Worm (Caenorhabditis elegans) whole organism, L3 larva: ENCODE data around the gene mtrr-1.

Experiments used
- ZK546.5 ChIP-seq: sonication (generic microtip); optimal IDR thresholded peaks from 2 replicates; lab custom pipeline; 2017; ENCODE audit warnings: missing biosample characterization, missing genetic modification characterization
- aly-2 ChIP-seq: fragments of 150-350 bp; optimal IDR thresholded peaks from 2 replicates; lab custom pipeline; 2014; ENCODE audit warnings: missing biosample characterization, missing genetic modification characterization
- ama-1 ChIP-seq: fragments of 150-350 bp; optimal IDR thresholded peaks from 2 replicates; lab custom pipeline; 2018
- ceh-28 ChIP-seq: fragments of 150-350 bp; optimal IDR thresholded peaks from 2 replicates; lab custom pipeline; 2014; ENCODE audit warnings: missing biosample characterization, missing genetic modification reagents, missing genetic modification characterization
- ceh-9 ChIP-seq: sonication (generic microtip); optimal IDR thresholded peaks from 2 replicates; lab custom pipeline; 2018; ENCODE audit warnings: missing biosample characterization, missing genetic modification characterization
- egl-27 ChIP-seq: sonication (generic microtip); optimal IDR thresholded peaks from 4 replicates; lab custom pipeline; 2017; ENCODE audit warnings: missing biosample characterization, missing genetic modification reagents, missing genetic modification characterization
- egl-5 ChIP-seq: fragments of 150-350 bp; optimal IDR thresholded peaks from 2 replicates; lab custom pipeline; 2017; ENCODE audit warnings: missing biosample characterization, missing genetic modification reagents, missing genetic modification characterization, inconsistent platforms
- elt-1 ChIP-seq: fragments of 150-350 bp; optimal IDR thresholded peaks from 2 replicates; lab custom pipeline; 2014; ENCODE audit warnings: missing biosample characterization, missing genetic modification characterization
- elt-2 ChIP-seq: sonication (generic microtip); optimal IDR thresholded peaks from 2 replicates; lab custom pipeline; 2016; ENCODE audit warnings: missing genetic modification reagents, mild to moderate bottlenecking, missing genetic modification characterization, missing compliant biosample characterization
- elt-3 ChIP-seq, 3 experiments: fragments of 150-350 bp in 1 of 3; sonication (generic microtip) in 2 of 3; optimal IDR thresholded peaks; 2 replicates in 2 of 3; 4 replicates in 1 of 3; lab custom pipeline; 2014 to 2017; ENCODE audit warnings: missing biosample characterization in 3 of 3, missing genetic modification characterization in 3 of 3
- eor-1 ChIP-seq, 2 experiments: fragments of 150-350 bp; optimal IDR thresholded peaks; 2 replicates each; lab custom pipeline; 2014 to 2018; ENCODE audit warnings: missing biosample characterization in 2 of 2, missing genetic modification characterization in 2 of 2
- fkh-10 ChIP-seq: sonication (generic microtip); optimal IDR thresholded peaks from 2 replicates; lab custom pipeline; 2017; ENCODE audit warnings: missing biosample characterization, missing genetic modification reagents, missing genetic modification characterization
- fkh-2 ChIP-seq: fragments of 150-350 bp; optimal IDR thresholded peaks from 2 replicates; lab custom pipeline; 2014; ENCODE audit warnings: missing biosample characterization, missing genetic modification reagents, missing genetic modification characterization
- fos-1 ChIP-seq: fragments of 150-350 bp; optimal IDR thresholded peaks from 2 replicates; lab custom pipeline; 2014; ENCODE audit warnings: missing biosample characterization, missing genetic modification characterization
- hmg-11 ChIP-seq: sonication (generic microtip); optimal IDR thresholded peaks from 2 replicates; lab custom pipeline; 2016; ENCODE audit warnings: missing genetic modification characterization, missing compliant biosample characterization
- jun-1 ChIP-seq: fragments of 150-350 bp; optimal IDR thresholded peaks from 2 replicates; lab custom pipeline; 2014; ENCODE audit warnings: missing biosample characterization, missing genetic modification reagents, missing genetic modification characterization
- lin-15B ChIP-seq: fragments of 150-350 bp; optimal IDR thresholded peaks from 2 replicates; lab custom pipeline; 2014; ENCODE audit warnings: missing biosample characterization, missing genetic modification characterization
- lin-39 ChIP-seq: fragments of 150-350 bp; optimal IDR thresholded peaks from 2 replicates; lab custom pipeline; 2018; ENCODE audit warnings: missing biosample characterization, missing genetic modification reagents, missing genetic modification characterization
- mdl-1 ChIP-seq: fragments of 150-350 bp; optimal IDR thresholded peaks from 2 replicates; lab custom pipeline; 2014; ENCODE audit warnings: missing biosample characterization, missing genetic modification characterization
- mml-1 ChIP-seq: fragments of 150-350 bp; sonication (generic microtip); optimal IDR thresholded peaks from 3 replicates; lab custom pipeline; 2014; ENCODE audit warnings: missing biosample characterization, missing genetic modification characterization
- nfya-1 ChIP-seq: sonication (generic microtip); optimal IDR thresholded peaks from 2 replicates; lab custom pipeline; 2017; ENCODE audit warnings: missing genetic modification characterization, mild to moderate bottlenecking, missing compliant biosample characterization, antibody characterized with exemption, moderate library complexity; ENCODE audit not compliant: insufficient read depth
- nhr-11 ChIP-seq: fragments of 150-350 bp; optimal IDR thresholded peaks from 2 replicates; lab custom pipeline; 2014; ENCODE audit warnings: missing biosample characterization, missing genetic modification characterization
- nhr-12 ChIP-seq: fragments of 150-350 bp; optimal IDR thresholded peaks from 2 replicates; lab custom pipeline; 2014; ENCODE audit warnings: missing biosample characterization, missing genetic modification characterization
- nhr-23 ChIP-seq: fragments of 150-350 bp; optimal IDR thresholded peaks from 2 replicates; lab custom pipeline; 2014; ENCODE audit warnings: missing biosample characterization, missing genetic modification reagents, missing genetic modification characterization
- nhr-237 ChIP-seq: fragments of 150-350 bp; optimal IDR thresholded peaks from 2 replicates; lab custom pipeline; 2014; ENCODE audit warnings: missing biosample characterization, missing genetic modification characterization
- nhr-25 ChIP-seq: sonication (generic microtip); optimal IDR thresholded peaks from 2 replicates; lab custom pipeline; 2017; ENCODE audit warnings: missing biosample characterization, missing genetic modification characterization
- nhr-28 ChIP-seq: fragments of 150-350 bp; optimal IDR thresholded peaks from 2 replicates; lab custom pipeline; 2014; ENCODE audit warnings: missing biosample characterization, missing genetic modification characterization
- nhr-43 ChIP-seq: sonication (generic microtip); optimal IDR thresholded peaks from 2 replicates; lab custom pipeline; 2016; ENCODE audit warnings: mild to moderate bottlenecking, missing genetic modification characterization, missing compliant biosample characterization; ENCODE audit not compliant: poor library complexity, severe bottlenecking
- nhr-67 ChIP-seq: fragments of 150-350 bp; optimal IDR thresholded peaks from 2 replicates; lab custom pipeline; 2014; ENCODE audit warnings: missing biosample characterization, missing genetic modification characterization
- nhr-76 ChIP-seq: fragments of 150-350 bp; sonication (generic microtip); optimal IDR thresholded peaks from 5 replicates; lab custom pipeline; 2014; ENCODE audit warnings: missing biosample characterization, missing genetic modification characterization
- pha-4 ChIP-seq: fragments of 150-350 bp; optimal IDR thresholded peaks from 2 replicates; lab custom pipeline; 2014; ENCODE audit warnings: missing biosample characterization, missing genetic modification reagents, missing genetic modification characterization
- pqm-1 ChIP-seq: fragments of 150-350 bp; optimal IDR thresholded peaks from 2 replicates; lab custom pipeline; 2017; ENCODE audit warnings: missing biosample characterization, missing genetic modification characterization, inconsistent platforms
- sea-2 ChIP-seq: fragments of 150-350 bp; sonication (generic microtip); optimal IDR thresholded peaks from 4 replicates; lab custom pipeline; 2014; ENCODE audit warnings: missing biosample characterization, missing genetic modification reagents, missing genetic modification characterization
- skn-1 ChIP-seq: fragments of 150-350 bp; optimal IDR thresholded peaks from 2 replicates; lab custom pipeline; 2014; ENCODE audit warnings: missing biosample characterization, missing genetic modification characterization
- snpc-4 ChIP-seq: fragments of 150-350 bp; optimal IDR thresholded peaks from 2 replicates; lab custom pipeline; 2014; ENCODE audit warnings: missing biosample characterization, missing genetic modification characterization
- tbx-2 ChIP-seq: sonication (generic microtip); optimal IDR thresholded peaks from 2 replicates; lab custom pipeline; 2016; ENCODE audit warnings: mild to moderate bottlenecking, missing genetic modification characterization, missing compliant biosample characterization
- unc-39 ChIP-seq: sonication (generic microtip); optimal IDR thresholded peaks from 4 replicates; lab custom pipeline; 2017; ENCODE audit warnings: missing biosample characterization, missing genetic modification characterization
- unc-62 ChIP-seq: fragments of 150-350 bp; sonication (generic microtip); optimal IDR thresholded peaks from 4 replicates; lab custom pipeline; 2014; ENCODE audit warnings: missing biosample characterization, missing genetic modification reagents, missing genetic modification characterization
- zag-1 ChIP-seq: fragments of 150-350 bp; optimal IDR thresholded peaks from 2 replicates; lab custom pipeline; 2014; ENCODE audit warnings: missing biosample characterization, missing genetic modification characterization
- ztf-11 ChIP-seq: fragments of 150-350 bp; optimal IDR thresholded peaks from 2 replicates; lab custom pipeline; 2014; ENCODE audit warnings: missing biosample characterization, missing genetic modification characterization
- ztf-4 ChIP-seq: fragments of 150-350 bp; optimal IDR thresholded peaks from 2 replicates; lab custom pipeline; 2014; ENCODE audit warnings: missing biosample characterization, missing genetic modification characterization

mtrr-1 gene

ce11 chrII:9284358-9285170, 1.2 kb upstream of the mtrr-1 start:
- TF ChIP-seq lin-39, result no peak
- TF ChIP-seq egl-27 (tag; lab: Kevin White, UChicago), result no peak
- peak; percentile 7 for TF ChIP-seq nhr-76 (tag; lab: Kevin White, UChicago)
- TF ChIP-seq unc-39 (tag; lab: Kevin White, UChicago), result no peak
- TF ChIP-seq hmg-11 (tag; lab: Kevin White, UChicago), result no peak
- TF ChIP-seq nhr-237 (tag; lab: Kevin White, UChicago), result no peak
- no peak for TF ChIP-seq skn-1 (tag; lab: Kevin White, UChicago)
- no peak for TF ChIP-seq ztf-11 (tag; lab: Kevin White, UChicago)
- TF ChIP-seq ama-1 (lab: Kevin White, UChicago), result peak; percentile 19
- TF ChIP-seq snpc-4 (tag; lab: Kevin White, UChicago), result no peak
- no peak for TF ChIP-seq mdl-1 (tag; lab: Kevin White, UChicago)
- TF ChIP-seq elt-2 (tag; lab: Kevin White, UChicago), result peak; percentile 19
- TF ChIP-seq mml-1 (tag; lab: Kevin White, UChicago), result no peak
- TF ChIP-seq nhr-43 (tag; lab: Kevin White, UChicago), result no peak
- TF ChIP-seq ceh-28 (tag; lab: Kevin White, UChicago), result no peak
- peak; percentile 72 for TF ChIP-seq pqm-1 (tag; lab: Kevin White, UChicago)
- no peak for TF ChIP-seq zag-1 (tag; lab: Kevin White, UChicago)
- TF ChIP-seq elt-1 (tag; lab: Kevin White, UChicago), result no peak
- peak; percentile 34 for TF ChIP-seq ztf-4 (tag; lab: Kevin White, UChicago)
- TF ChIP-seq aly-2, result no peak
- TF ChIP-seq jun-1, result no peak
- no peak for TF ChIP-seq ZK546.5
- no peak for TF ChIP-seq sea-2 (GFP tag; lab: Kevin White, UChicago)
- TF ChIP-seq nhr-25 (tag; lab: Kevin White, UChicago), result peak; percentile 19
- peak; percentile 71 for TF ChIP-seq pha-4
- no peak for TF ChIP-seq fkh-2 (tag; lab: Kevin White, UChicago)
- TF ChIP-seq unc-62, result no peak
- no peak for TF ChIP-seq nhr-28 (tag; lab: Kevin White, UChicago)
- no peak for TF ChIP-seq egl-5 (tag; lab: Kevin White, UChicago)
- TF ChIP-seq nfya-1 (tag; lab: Kevin White, UChicago), result peak; percentile 81
- TF ChIP-seq nhr-23 (tag; lab: Kevin White, UChicago), result no peak
- TF ChIP-seq elt-3 (tag; optimal IDR thresholded peaks at IDR 0.05; lab: Kevin White, UChicago), result no peak

- TF ChIP-seq nhr-11 (tag; lab: Kevin White, UChicago) (no peak), nfya-1 (tag; lab: Kevin White, UChicago) (no peak)
Measured at ce11 chrII:9289127-9289526, 3.4 kb downstream of the mtrr-1 start.

ce11 chrII:9291632-9292031, 5.9 kb downstream of the mtrr-1 start, which contains the start of gene acs-7:
TSS of gene acs-7 (plus strand) at chrII:9292017.
- TF ChIP-seq jun-1 (peak; percentile 64), unc-39 (tag; lab: Kevin White, UChicago) (no peak), ama-1 (lab: Kevin White, UChicago) (no peak), elt-2 (tag; lab: Kevin White, UChicago) (peak; percentile 98), unc-62 (no peak), pqm-1 (tag; lab: Kevin White, UChicago) (peak; percentile 99), pha-4 (peak; percentile 64), tbx-2 (tag; lab: Kevin White, UChicago) (no peak), fkh-10 (GFP tag; lab: Kevin White, UChicago) (no peak), aly-2 (no peak), nfya-1 (tag; lab: Kevin White, UChicago) (peak; percentile 34), nhr-76 (tag; lab: Kevin White, UChicago) (peak; percentile 81)

ce11 chrII:9295678-9296077, 9.9 kb downstream of the mtrr-1 start, which contains the start of gene C01G6.9:
TSS of gene C01G6.9 (minus strand) at chrII:9295818.
- TF ChIP-seq jun-1 (no peak), sea-2 (GFP tag; lab: Kevin White, UChicago) (no peak), nhr-12 (tag; lab: Kevin White, UChicago) (no peak), eor-1 (tag; optimal IDR thresholded peaks at IDR 0.05; lab: Kevin White, UChicago) (no peak), elt-2 (tag; lab: Kevin White, UChicago) (no peak), elt-1 (tag; lab: Kevin White, UChicago) (no peak), ceh-9 (tag; lab: Kevin White, UChicago) (no peak), nhr-67 (tag; lab: Kevin White, UChicago) (no peak), fos-1 (tag; lab: Kevin White, UChicago) (no peak), unc-39 (tag; lab: Kevin White, UChicago) (no peak), lin-15B (tag; lab: Kevin White, UChicago) (no peak)
